Fruit fly (Drosophila melanogaster) whole organism, prepupa: ENCODE data around the gene Pgm1.

Experiments
- Blimp-1 ChIP-seq: fragments of 200-800 bp; sonication (Bioruptor generic); optimal IDR thresholded peaks from 3 replicates; lab custom pipeline; 2017; ENCODE audit warnings: missing biosample characterization, missing genetic modification characterization, mild to moderate bottlenecking, moderate library complexity, missing genetic modification reagents
- CG10669 ChIP-seq: fragments of 200-800 bp; sonication (Bioruptor generic); optimal IDR thresholded peaks from 3 replicates; lab custom pipeline; 2018; ENCODE audit warnings: missing biosample characterization, mild to moderate bottlenecking, missing genetic modification characterization, moderate library complexity
- CG11762 ChIP-seq: fragments of 200-800 bp; sonication (Bioruptor generic); optimal IDR thresholded peaks from 3 replicates; lab custom pipeline; 2016; ENCODE audit warnings: missing biosample characterization, missing genetic modification characterization; ENCODE audit not compliant: insufficient read depth
- CG11902 ChIP-seq: fragments of 200-800 bp; sonication (Bioruptor generic); optimal IDR thresholded peaks from 3 replicates; lab custom pipeline; 2016; ENCODE audit warnings: missing biosample characterization, missing genetic modification characterization
- CG15336 ChIP-seq: fragments of 200-800 bp; sonication (Bioruptor generic); IDR thresholded peaks from 2 replicates; pipeline ENCODE4 v1.3.6; 2022; ENCODE audit warnings: missing biosample characterization, missing genetic modification characterization
- CG1621 ChIP-seq: fragments of 200-800 bp; sonication (Bioruptor generic); optimal IDR thresholded peaks from 3 replicates; lab custom pipeline; 2018; ENCODE audit warnings: missing biosample characterization, mild to moderate bottlenecking, missing genetic modification characterization
- CG3032 ChIP-seq: fragments of 200-800 bp; optimal IDR thresholded peaks from 2 replicates; lab custom pipeline; 2019; ENCODE audit warnings: missing biosample characterization, mild to moderate bottlenecking, missing genetic modification characterization, moderate library complexity
- CG31627 ChIP-seq: fragments of 200-800 bp; sonication (Bioruptor generic); optimal IDR thresholded peaks from 3 replicates; lab custom pipeline; 2016; ENCODE audit warnings: missing biosample characterization, missing genetic modification characterization
- CG32006 ChIP-seq: fragments of 200-800 bp; sonication (Bioruptor generic); optimal IDR thresholded peaks from 3 replicates; lab custom pipeline; 2017; ENCODE audit warnings: missing biosample characterization, mild to moderate bottlenecking, missing genetic modification characterization
- CG34406 ChIP-seq: fragments of 200-800 bp; sonication (Bioruptor generic); optimal IDR thresholded peaks from 3 replicates; lab custom pipeline; 2016; ENCODE audit warnings: missing biosample characterization, missing genetic modification characterization
- CG3919 ChIP-seq: fragments of 200-800 bp; sonication (Bioruptor generic); optimal IDR thresholded peaks from 3 replicates; lab custom pipeline; 2016; ENCODE audit warnings: missing biosample characterization, missing genetic modification characterization
- CG4318 ChIP-seq: fragments of 200-800 bp; sonication (Bioruptor generic); optimal IDR thresholded peaks from 3 replicates; lab custom pipeline; 2017; ENCODE audit warnings: missing biosample characterization, mild to moderate bottlenecking, missing genetic modification characterization
- CG6163 ChIP-seq: fragments of 200-800 bp; sonication (Bioruptor generic); IDR thresholded peaks from 3 replicates; pipeline ENCODE4 v1.3.6; 2022; ENCODE audit warnings: missing biosample characterization, missing genetic modification characterization
- CG6276 ChIP-seq: fragments of 200-800 bp; sonication (Bioruptor generic); optimal IDR thresholded peaks from 2 replicates; lab custom pipeline; 2017; ENCODE audit warnings: missing biosample characterization, mild to moderate bottlenecking, missing genetic modification characterization
- CG6792 ChIP-seq: fragments of 200-800 bp; sonication (Bioruptor generic); optimal IDR thresholded peaks from 3 replicates; lab custom pipeline; 2016; ENCODE audit warnings: missing biosample characterization, missing genetic modification characterization
- CG6808 ChIP-seq: fragments of 200-800 bp; sonication (Bioruptor generic); optimal IDR thresholded peaks from 3 replicates; lab custom pipeline; 2017; ENCODE audit warnings: missing biosample characterization, missing genetic modification characterization, mild to moderate bottlenecking, moderate library complexity, missing genetic modification reagents
- CG8119 ChIP-seq: fragments of 200-800 bp; sonication (Bioruptor generic); IDR thresholded peaks from 3 replicates; pipeline ENCODE4 v1.3.6; 2022; ENCODE audit warnings: missing biosample characterization, missing genetic modification characterization
- CG8319 ChIP-seq: fragments of 200-800 bp; sonication (Bioruptor generic); optimal IDR thresholded peaks from 3 replicates; lab custom pipeline; 2016; ENCODE audit warnings: missing biosample characterization, missing genetic modification characterization
- Eip78C ChIP-seq: fragments of 200-800 bp; sonication (Bioruptor generic); peaks from one replicate; lab custom pipeline; 2016; ENCODE audit warnings: missing biosample characterization, missing genetic modification characterization
- Eip93F ChIP-seq: fragments of 200-800 bp; sonication (Bioruptor generic); optimal IDR thresholded peaks from 2 replicates; lab custom pipeline; 2016; ENCODE audit warnings: missing biosample characterization, mild to moderate bottlenecking, missing genetic modification characterization
- Hr39 ChIP-seq: fragments of 200-800 bp; sonication (Bioruptor generic); optimal IDR thresholded peaks from 2 replicates; lab custom pipeline; 2016; ENCODE audit warnings: missing biosample characterization, missing genetic modification characterization
- Smox ChIP-seq: fragments of 200-800 bp; sonication (Bioruptor generic); optimal IDR thresholded peaks from 3 replicates; lab custom pipeline; 2016; ENCODE audit warnings: missing biosample characterization, missing genetic modification characterization
- Sox102F ChIP-seq: fragments of 200-800 bp; sonication (Bioruptor generic); optimal IDR thresholded peaks from 2 replicates; lab custom pipeline; 2016; ENCODE audit warnings: missing biosample characterization, mild to moderate bottlenecking, missing genetic modification characterization
- Sox15 ChIP-seq: fragments of 200-800 bp; sonication (Bioruptor generic); optimal IDR thresholded peaks from 3 replicates; lab custom pipeline; 2016; ENCODE audit warnings: missing biosample characterization, missing genetic modification characterization
- cyc ChIP-seq: fragments of 200-800 bp; sonication (Bioruptor generic); optimal IDR thresholded peaks from 3 replicates; lab custom pipeline; 2016; ENCODE audit warnings: missing biosample characterization, missing genetic modification characterization
- dac ChIP-seq: fragments of 200-800 bp; sonication (Bioruptor generic); optimal IDR thresholded peaks from 2 replicates; lab custom pipeline; 2017; ENCODE audit warnings: missing biosample characterization, mild to moderate bottlenecking, missing genetic modification characterization
- eg ChIP-seq: fragments of 200-800 bp; sonication (Bioruptor generic); IDR thresholded peaks from 3 replicates; pipeline ENCODE4 v1.3.6; 2022; ENCODE audit warnings: missing biosample characterization, missing genetic modification characterization
- esn ChIP-seq: fragments of 200-800 bp; sonication (Bioruptor generic); optimal IDR thresholded peaks from 2 replicates; lab custom pipeline; 2016; ENCODE audit warnings: missing biosample characterization, mild to moderate bottlenecking, missing genetic modification characterization, moderate library complexity
- fd85E ChIP-seq: fragments of 200-800 bp; sonication (Bioruptor generic); optimal IDR thresholded peaks from 3 replicates; lab custom pipeline; 2016; ENCODE audit warnings: missing biosample characterization, missing genetic modification characterization
- fkh ChIP-seq: fragments of 200-800 bp; sonication (Bioruptor generic); optimal IDR thresholded peaks from 3 replicates; lab custom pipeline; 2017; ENCODE audit warnings: missing biosample characterization, mild to moderate bottlenecking, missing genetic modification characterization, moderate library complexity
- lz ChIP-seq: fragments of 200-800 bp; sonication (Bioruptor generic); optimal IDR thresholded peaks from 3 replicates; lab custom pipeline; 2016; ENCODE audit warnings: missing biosample characterization, missing genetic modification characterization
- net ChIP-seq: fragments of 200-800 bp; sonication (Bioruptor generic); optimal IDR thresholded peaks from 3 replicates; lab custom pipeline; 2016; ENCODE audit warnings: missing biosample characterization, missing genetic modification characterization
- pdm3 ChIP-seq: fragments of 200-800 bp; sonication (Bioruptor generic); optimal IDR thresholded peaks from 3 replicates; lab custom pipeline; 2016; ENCODE audit warnings: missing biosample characterization, missing genetic modification characterization
- svp ChIP-seq: fragments of 200-800 bp; sonication (Bioruptor generic); peaks from one replicate; lab custom pipeline; 2016; ENCODE audit warnings: missing biosample characterization, missing genetic modification characterization
- topi ChIP-seq: fragments of 200-800 bp; sonication (Bioruptor generic); optimal IDR thresholded peaks from 3 replicates; lab custom pipeline; 2016; ENCODE audit warnings: missing biosample characterization, missing genetic modification characterization
- vri ChIP-seq: fragments of 200-800 bp; sonication (Bioruptor generic); optimal IDR thresholded peaks from 3 replicates; lab custom pipeline; 2016; ENCODE audit warnings: missing biosample characterization, mild to moderate bottlenecking, missing genetic modification characterization

Gene Pgm1

DNA sequence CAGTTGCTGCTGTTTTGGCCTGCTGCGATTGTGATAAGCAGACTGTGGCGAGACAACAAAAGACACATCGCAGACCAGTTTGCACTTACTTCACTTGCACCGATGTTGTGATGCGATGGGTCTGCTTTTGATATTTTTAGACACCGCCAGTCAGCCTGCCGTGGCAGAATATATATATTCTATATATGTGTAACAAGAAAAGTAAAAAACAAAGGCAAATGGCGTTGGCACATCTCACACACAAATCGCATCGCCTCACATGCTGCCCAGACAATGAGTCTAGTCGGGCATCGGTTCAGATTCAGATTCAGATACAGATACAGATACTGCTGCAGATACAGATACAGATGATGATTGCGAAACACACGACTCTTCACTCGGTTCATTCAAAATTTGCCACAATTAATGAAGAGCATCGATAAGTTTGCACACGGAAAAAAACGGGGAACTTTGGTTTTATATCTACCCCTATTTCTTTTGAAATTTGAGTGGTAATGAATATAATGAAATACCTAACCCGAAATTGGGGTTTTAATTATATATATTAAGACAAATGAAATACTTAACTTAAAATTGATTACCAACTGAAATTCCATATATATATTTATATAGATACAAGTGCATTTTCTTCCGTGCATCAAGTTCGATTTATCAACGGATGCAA, 39.5 kb upstream of the Pgm1 start (continued):
- no peak for TF ChIP-seq eg
- no peak for TF ChIP-seq Sox15
- TF ChIP-seq Sox102F (GFP tag; lab: Kevin White, UChicago), result peak; percentile 3
- peak; percentile 3 for TF ChIP-seq CG6792
- TF ChIP-seq Blimp-1, result no peak
- no peak for TF ChIP-seq fd85E (GFP tag; lab: Kevin White, UChicago)
- no peak for TF ChIP-seq pdm3 (GFP tag; lab: Kevin White, UChicago)
- TF ChIP-seq CG6808 (GFP tag; lab: Kevin White, UChicago), result peak; percentile 25
- TF ChIP-seq net (GFP tag; lab: Kevin White, UChicago), result no peak
- no peak for TF ChIP-seq cyc (GFP tag; lab: Kevin White, UChicago)
- TF ChIP-seq lz (GFP tag; lab: Kevin White, UChicago), result no peak
- TF ChIP-seq CG6163, result no peak

dm6 chr3L:16166998-16167344, 38.6 kb upstream of the Pgm1 start:
- TF ChIP-seq Eip78C (peak; percentile 56), cyc (GFP tag; lab: Kevin White, UChicago) (no peak)

dm6 chr3L:16166217-16166997, 38.1 kb upstream of the Pgm1 start:
- TF ChIP-seq CG15336 (GFP tag; lab: Robert Waterston, UW) (no peak), CG11902 (GFP tag; lab: Kevin White, UChicago) (no peak), CG3032 (tag; lab: Kevin White, UChicago) (no peak), CG10669 (GFP tag; lab: Kevin White, UChicago) (no peak), Smox (GFP tag; lab: Kevin White, UChicago) (no peak), CG34406 (no peak), CG8319 (GFP tag; lab: Kevin White, UChicago) (no peak), net (GFP tag; lab: Kevin White, UChicago) (no peak), svp (GFP tag; lab: Kevin White, UChicago) (peak; percentile 40), CG3919 (no peak), CG4318 (GFP tag; lab: Kevin White, UChicago) (no peak), CG31627 (no peak), Eip93F (GFP tag; lab: Kevin White, UChicago) (no peak), CG11762 (GFP tag; lab: Kevin White, UChicago) (no peak), cyc (GFP tag; lab: Kevin White, UChicago) (no peak), CG32006 (GFP tag; lab: Kevin White, UChicago) (no peak), vri (peak; percentile 46), CG1621 (no peak), CG6808 (GFP tag; lab: Kevin White, UChicago) (no peak), dac (no peak), CG8119 (GFP tag; lab: Robert Waterston, UW) (0 out of 3 replicates have a peak, but pooled peaks have one; percentile 11), CG6163 (0 out of 3 replicates have a peak, but pooled peaks have one; percentile 11), Eip78C (peak; percentile 62), topi (GFP tag; lab: Kevin White, UChicago) (no peak), Hr39 (GFP tag; lab: Kevin White, UChicago) (no peak), fkh (GFP tag; lab: Kevin White, UChicago) (peak; percentile 82), esn (GFP tag; lab: Kevin White, UChicago) (no peak), CG6276 (GFP tag; lab: Kevin White, UChicago) (no peak)
